Fruit fly (Drosophila melanogaster): ENCODE results near the gene CG42249.

The CG42249 gene

dm6 chrX:11087384-11087783 is 8.7 kb upstream of the CG42249 start:
- TF ChIP-seq svp (GFP tag) = peak; percentile 45
- TF ChIP-seq Eip78C (GFP tag) = peak; percentile 64
- no peak for TF ChIP-seq dsx (GFP tag; optimal IDR thresholded peaks at IDR 0.05; ENCODE audit: poor library complexity, severe bottlenecking)
- TF ChIP-seq CG6808 (GFP tag; optimal IDR thresholded peaks at IDR 0.05) = no peak
- no peak for TF ChIP-seq CG11762 (GFP tag; optimal IDR thresholded peaks at IDR 0.05; ENCODE audit: insufficient read depth)
- TF ChIP-seq Sox102F (GFP tag; optimal IDR thresholded peaks at IDR 0.05) = no peak
- 0 out of 3 replicates have a peak, but pooled peaks have one; percentile 13 for TF ChIP-seq eg (GFP tag; IDR thresholded peaks at IDR 0.05)
- TF ChIP-seq CG6792 (GFP tag; optimal IDR thresholded peaks at IDR 0.05) = no peak
- TF ChIP-seq achi (GFP tag; optimal IDR thresholded peaks at IDR 0.05) = peak; percentile 9
- no peak for TF ChIP-seq fd85E (GFP tag; optimal IDR thresholded peaks at IDR 0.05)
- no peak for TF ChIP-seq CG3032 (tag; optimal IDR thresholded peaks at IDR 0.05)

DNA sequence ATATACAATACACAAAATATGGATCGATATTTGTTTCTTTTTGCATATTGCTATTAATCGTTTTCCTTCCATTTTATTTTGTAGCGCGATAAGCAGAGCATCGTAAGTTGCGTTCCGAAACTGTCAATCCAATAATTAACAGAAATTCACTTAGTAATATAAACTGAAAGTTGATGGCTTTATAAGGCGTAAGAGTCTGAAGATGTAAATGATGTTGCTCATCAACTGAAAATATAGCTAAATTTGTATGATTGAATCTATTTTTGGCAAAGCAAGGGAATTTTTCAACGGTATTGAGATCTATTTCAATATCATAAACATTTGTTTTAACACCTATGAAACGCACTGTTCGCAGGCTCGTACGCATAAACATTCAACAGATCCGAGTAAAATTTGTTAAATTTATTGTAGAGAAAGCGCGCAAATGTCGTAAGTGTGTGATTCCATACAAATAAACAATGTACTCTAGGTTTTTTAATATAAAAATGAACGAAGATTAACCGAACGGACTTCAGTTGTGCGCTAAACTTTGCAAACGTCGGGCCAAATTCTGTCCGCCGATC is 7.2 kb upstream of the CG42249 start, which contains the start of gene Vago:
Vago (plus strand) TSS at position 513 of the 563 bp plus-strand sequence.
- TF ChIP-seq CG15336 (GFP tag; IDR thresholded peaks at IDR 0.05) = no peak
- no peak for TF ChIP-seq CG8119 (GFP tag; IDR thresholded peaks at IDR 0.05)
- no peak for TF ChIP-seq CG10631 (GFP tag; optimal IDR thresholded peaks at IDR 0.05)
- peak; percentile 48 for TF ChIP-seq esn (GFP tag; optimal IDR thresholded peaks at IDR 0.05)
- TF ChIP-seq CG11902 (GFP tag; optimal IDR thresholded peaks at IDR 0.05) = no peak
- no peak for TF ChIP-seq dsx (GFP tag; optimal IDR thresholded peaks at IDR 0.05; ENCODE audit: poor library complexity, severe bottlenecking)
- no peak for TF ChIP-seq CG7368 (GFP tag; optimal IDR thresholded peaks at IDR 0.05)
- no peak for TF ChIP-seq dac (GFP tag; optimal IDR thresholded peaks at IDR 0.05)
- peak; percentile 38 for TF ChIP-seq Met (GFP tag; optimal IDR thresholded peaks at IDR 0.05)
- TF ChIP-seq CG6854 (GFP tag; optimal IDR thresholded peaks at IDR 0.05) = no peak
- no peak for TF ChIP-seq CG1621 (tag; optimal IDR thresholded peaks at IDR 0.05)
- TF ChIP-seq Sox15 (GFP tag; optimal IDR thresholded peaks at IDR 0.05) = no peak
- TF ChIP-seq CG16779 (tag; optimal IDR thresholded peaks at IDR 0.05) = no peak
- TF ChIP-seq vri (GFP tag; optimal IDR thresholded peaks at IDR 0.05) = no peak
- TF ChIP-seq Hr4 (GFP tag; optimal IDR thresholded peaks at IDR 0.05) = peak; percentile 31
- TF ChIP-seq CG3032 (tag; optimal IDR thresholded peaks at IDR 0.05) = no peak
- no peak for TF ChIP-seq achi (GFP tag; optimal IDR thresholded peaks at IDR 0.05)
- TF ChIP-seq CG4318 (GFP tag; optimal IDR thresholded peaks at IDR 0.05) = no peak
- TF ChIP-seq fd85E (GFP tag; optimal IDR thresholded peaks at IDR 0.05) = no peak
- no peak for TF ChIP-seq CG31627 (GFP tag; optimal IDR thresholded peaks at IDR 0.05)
- peak; percentile 15 for TF ChIP-seq pdm3 (GFP tag; optimal IDR thresholded peaks at IDR 0.05)
- no peak for TF ChIP-seq CG8632 (GFP tag; optimal IDR thresholded peaks at IDR 0.05)
- peak; percentile 21 for TF ChIP-seq CG6276 (GFP tag; optimal IDR thresholded peaks at IDR 0.05)
- TF ChIP-seq CG6792 (GFP tag; optimal IDR thresholded peaks at IDR 0.05) = no peak
- TF ChIP-seq svp (GFP tag) = peak; percentile 61
- no peak for TF ChIP-seq Gug (GFP tag; IDR thresholded peaks at IDR 0.05)
- no peak for TF ChIP-seq salr (GFP tag; optimal IDR thresholded peaks at IDR 0.05)
- no peak for TF ChIP-seq acj6 (GFP tag; optimal IDR thresholded peaks at IDR 0.05)
- TF ChIP-seq fkh (GFP tag; optimal IDR thresholded peaks at IDR 0.05) = no peak
- peak; percentile 35 for TF ChIP-seq topi (GFP tag; optimal IDR thresholded peaks at IDR 0.05)
- no peak for TF ChIP-seq Ets21C (GFP tag; optimal IDR thresholded peaks at IDR 0.05)
- peak; percentile 40 for TF ChIP-seq Sox102F (GFP tag; optimal IDR thresholded peaks at IDR 0.05)
- no peak for TF ChIP-seq Hr38 (GFP tag; optimal IDR thresholded peaks at IDR 0.05)
- no peak for TF ChIP-seq spab (GFP tag; optimal IDR thresholded peaks at IDR 0.05)
- TF ChIP-seq lz (GFP tag; optimal IDR thresholded peaks at IDR 0.05) = peak; percentile 16
- peak; percentile 12 for TF ChIP-seq CG10669 (GFP tag; optimal IDR thresholded peaks at IDR 0.05)
- TF ChIP-seq Smox (GFP tag; optimal IDR thresholded peaks at IDR 0.05) = peak; percentile 7
- TF ChIP-seq Lpt (GFP tag; optimal IDR thresholded peaks at IDR 0.05) = no peak
- TF ChIP-seq CG11762 (GFP tag; optimal IDR thresholded peaks at IDR 0.05; ENCODE audit: insufficient read depth) = no peak
- no peak for TF ChIP-seq net (GFP tag; optimal IDR thresholded peaks at IDR 0.05)
- no peak for TF ChIP-seq OdsH (GFP tag; optimal IDR thresholded peaks at IDR 0.05)
- TF ChIP-seq CG6808 (GFP tag; optimal IDR thresholded peaks at IDR 0.05) = peak; percentile 2
- TF ChIP-seq cyc (GFP tag; optimal IDR thresholded peaks at IDR 0.05) = peak; percentile 8
- peak; percentile 47 for TF ChIP-seq Eip78C (GFP tag)
- TF ChIP-seq Eip93F (GFP tag; optimal IDR thresholded peaks at IDR 0.05) = no peak
- no peak for TF ChIP-seq ss (GFP tag; optimal IDR thresholded peaks at IDR 0.05)
- peak; percentile 2 for TF ChIP-seq Eip75B (GFP tag; optimal IDR thresholded peaks at IDR 0.05)
